Fruit fly (Drosophila melanogaster) whole organism: Measurements from ENCODE around the gene CG7453.

Experiments used
- CG8478 ChIP-seq: fragments of >200 bp; optimal IDR thresholded peaks from 2 replicates; lab custom pipeline; 2018; ENCODE audit warnings: inconsistent platforms
- Dll ChIP-seq: fragments of >200 bp; optimal IDR thresholded peaks from 2 replicates; lab custom pipeline; 2017
- pan ChIP-seq: fragments of >200 bp; optimal IDR thresholded peaks from 2 replicates; lab custom pipeline; 2017
- psq ChIP-seq: fragments of >200 bp; optimal IDR thresholded peaks from 2 replicates; lab custom pipeline; 2017
- usp ChIP-seq: fragments of >200 bp; optimal IDR thresholded peaks from 2 replicates; lab custom pipeline; 2017; ENCODE audit warnings: missing biosample characterization, missing genetic modification characterization, mixed read lengths

- TF ChIP-seq CG8478 (lab: Kevin White, UChicago) (no peak), psq (lab: Kevin White, UChicago) (no peak), Dll (lab: Kevin White, UChicago) (no peak), pan (lab: Kevin White, UChicago) (no peak), usp (no peak)
Observed at dm6 chrX:19201630-19202029, 21.7 kb downstream of the CG7453 start, which contains the start of gene CG7990.
